Worm (Caenorhabditis elegans) whole organism, young adult: ENCODE results near the gene sre-3.
A peak's percentile ranks its signal among the peaks of the same experiment; 100 is the strongest.

Experiments
- B0336.3 ChIP-seq: fragments of 200-800 bp; sonication (Bioruptor generic); IDR thresholded peaks from 2 replicates; pipeline ENCODE4 v1.3.6; 2022; ENCODE audit warnings: missing genetic modification characterization, missing compliant biosample characterization
- F33H1.4 ChIP-seq: fragments of 200-800 bp; sonication (Bioruptor generic); IDR thresholded peaks from 2 replicates; pipeline ENCODE4 v1.3.6; 2022; ENCODE audit warnings: missing genetic modification reagents, missing genetic modification characterization, missing compliant biosample characterization
- K12H6.12 ChIP-seq: fragments of 200-800 bp; sonication (Bioruptor generic); optimal IDR thresholded peaks from 2 replicates; lab custom pipeline; 2018; ENCODE audit warnings: mild to moderate bottlenecking, missing genetic modification characterization, missing compliant biosample characterization
- T26A5.8 ChIP-seq: sonication (generic microtip); optimal IDR thresholded peaks from 2 replicates; lab custom pipeline; 2016; ENCODE audit warnings: missing genetic modification characterization, missing compliant biosample characterization
- Y53G8AR.9 ChIP-seq: fragments of 200-800 bp; sonication (Bioruptor generic); conservative IDR thresholded peaks from 2 replicates; pipeline ENCODE4 v1.3.6; 2022; ENCODE audit warnings: missing genetic modification reagents, missing genetic modification characterization, missing compliant biosample characterization
- ZK185.1 ChIP-seq: sonication (generic microtip); optimal IDR thresholded peaks from 2 replicates; lab custom pipeline; 2016; ENCODE audit warnings: mild to moderate bottlenecking, missing genetic modification characterization, missing compliant biosample characterization; ENCODE audit not compliant: poor library complexity, severe bottlenecking
- athp-1 ChIP-seq: sonication (generic microtip); optimal IDR thresholded peaks from 2 replicates; lab custom pipeline; 2017; ENCODE audit warnings: mild to moderate bottlenecking, missing genetic modification characterization, missing compliant biosample characterization
- attf-5 ChIP-seq: fragments of 200-800 bp; sonication (Bioruptor generic); optimal IDR thresholded peaks from 2 replicates; lab custom pipeline; 2018; ENCODE audit warnings: mild to moderate bottlenecking, missing genetic modification characterization, missing compliant biosample characterization
- cebp-1 ChIP-seq, 2 experiments: fragments of 200-800 bp in 1 of 2; sonication (Bioruptor generic) in 1 of 2; sonication (generic microtip) in 1 of 2; IDR thresholded peaks in 1 of 2; optimal IDR thresholded peaks in 1 of 2; 2 replicates each; pipeline versions ENCODE4 v1.3.6 to Lab custom; 2017 to 2022; ENCODE audit warnings: missing compliant biosample characterization in 2 of 2, missing genetic modification characterization in 2 of 2, mild to moderate bottlenecking in 1 of 2, missing genetic modification reagents in 1 of 2, moderate library complexity in 1 of 2
- ceh-27 ChIP-seq: fragments of 200-800 bp; sonication (Bioruptor generic); optimal IDR thresholded peaks from 2 replicates; lab custom pipeline; 2018; ENCODE audit warnings: mild to moderate bottlenecking, missing genetic modification characterization, moderate library complexity, missing compliant biosample characterization
- ceh-58 ChIP-seq: fragments of 200-800 bp; sonication (Bioruptor generic); IDR thresholded peaks from 2 replicates; pipeline ENCODE4 v1.3.6; 2022; ENCODE audit warnings: missing genetic modification characterization, missing compliant biosample characterization
- dox-1 ChIP-seq: fragments of 200-800 bp; sonication (Bioruptor generic); IDR thresholded peaks from 2 replicates; pipeline ENCODE4 v1.3.6; 2022; ENCODE audit warnings: missing genetic modification reagents, missing genetic modification characterization, missing compliant biosample characterization
- dpff-1 ChIP-seq: sonication (generic microtip); optimal IDR thresholded peaks from 2 replicates; lab custom pipeline; 2017; ENCODE audit warnings: mild to moderate bottlenecking, missing genetic modification characterization, missing compliant biosample characterization
- egrh-3 ChIP-seq: fragments of 200-800 bp; sonication (Bioruptor generic); IDR thresholded peaks from 2 replicates; pipeline ENCODE4 v1.3.6; 2022; ENCODE audit warnings: missing genetic modification reagents, missing genetic modification characterization, missing compliant biosample characterization
- ekl-4 ChIP-seq: fragments of 200-800 bp; sonication (Bioruptor generic); IDR thresholded peaks from 2 replicates; pipeline ENCODE4 v1.3.6; 2022; ENCODE audit warnings: missing genetic modification reagents, missing genetic modification characterization, missing compliant biosample characterization
- ets-4 ChIP-seq: fragments of 200-800 bp; sonication (Bioruptor generic); optimal IDR thresholded peaks from 2 replicates; lab custom pipeline; 2018; ENCODE audit warnings: mild to moderate bottlenecking, missing genetic modification characterization, missing compliant biosample characterization
- hmg-1.2 ChIP-seq: fragments of 200-800 bp; sonication (Bioruptor generic); IDR thresholded peaks from 2 replicates; pipeline ENCODE4 v1.3.6; 2022; ENCODE audit warnings: missing genetic modification reagents, missing genetic modification characterization, missing compliant biosample characterization
- hrde-1 ChIP-seq: sonication (generic microtip); optimal IDR thresholded peaks from 2 replicates; lab custom pipeline; 2016; ENCODE audit warnings: missing genetic modification characterization, mild to moderate bottlenecking, missing compliant biosample characterization, moderate library complexity, missing genotype, missing genetic modification reagents, borderline replicate concordance
- lag-1 ChIP-seq: fragments of 200-800 bp; sonication (Bioruptor generic); IDR thresholded peaks from 2 replicates; pipeline ENCODE4 v1.3.6; 2022; ENCODE audit warnings: missing genetic modification reagents, missing genetic modification characterization, missing compliant biosample characterization
- let-607 ChIP-seq, 2 experiments: fragments of 200-800 bp in 1 of 2; sonication (Bioruptor generic) in 1 of 2; sonication (generic microtip) in 1 of 2; optimal IDR thresholded peaks; 2 replicates each; lab custom pipeline; 2016 to 2018; ENCODE audit warnings: mild to moderate bottlenecking in 2 of 2, missing compliant biosample characterization in 2 of 2, missing genetic modification characterization in 2 of 2, moderate library complexity in 2 of 2, missing genotype in 1 of 2
- lin-26 ChIP-seq: fragments of 200-800 bp; sonication (Bioruptor generic); IDR thresholded peaks from 2 replicates; pipeline ENCODE4 v1.3.6; 2022; ENCODE audit warnings: missing genetic modification reagents, missing genetic modification characterization, missing compliant biosample characterization
- lin-40 ChIP-seq: sonication (generic microtip); optimal IDR thresholded peaks from 2 replicates; lab custom pipeline; 2016; ENCODE audit warnings: missing genetic modification characterization, mild to moderate bottlenecking, missing compliant biosample characterization, missing genotype, missing genetic modification reagents
- madf-10 ChIP-seq: sonication (generic microtip); optimal IDR thresholded peaks from 2 replicates; lab custom pipeline; 2016; ENCODE audit warnings: mild to moderate bottlenecking, missing genetic modification characterization, missing compliant biosample characterization
- mcd-1 ChIP-seq: fragments of 200-800 bp; sonication (Bioruptor generic); IDR thresholded peaks from 2 replicates; pipeline ENCODE4 v1.3.6; 2022; ENCODE audit warnings: missing genetic modification reagents, missing genetic modification characterization, missing compliant biosample characterization
- mes-4 ChIP-seq: sonication (generic microtip); optimal IDR thresholded peaks from 2 replicates; lab custom pipeline; 2016; ENCODE audit warnings: missing genotype, missing genetic modification characterization, missing compliant biosample characterization
- nfya-2 ChIP-seq: fragments of 200-800 bp; sonication (Bioruptor generic); IDR thresholded peaks from 2 replicates; pipeline ENCODE4 v1.3.6; 2022; ENCODE audit warnings: missing genetic modification reagents, missing genetic modification characterization, missing compliant biosample characterization
- nfyb-1 ChIP-seq: fragments of 200-800 bp; sonication (Bioruptor generic); IDR thresholded peaks from 2 replicates; pipeline ENCODE4 v1.3.6; 2022; ENCODE audit warnings: missing genetic modification reagents, missing genetic modification characterization, missing compliant biosample characterization
- nhr-80 ChIP-seq: sonication (generic microtip); optimal IDR thresholded peaks from 2 replicates; lab custom pipeline; 2016; ENCODE audit warnings: missing genetic modification characterization, missing compliant biosample characterization
- nhr-90 ChIP-seq: sonication (generic microtip); optimal IDR thresholded peaks from 2 replicates; lab custom pipeline; 2016; ENCODE audit warnings: missing genotype, mild to moderate bottlenecking, missing genetic modification characterization, missing compliant biosample characterization
- pbrm-1 ChIP-seq: fragments of 200-800 bp; sonication (Bioruptor generic); IDR thresholded peaks from 2 replicates; pipeline ENCODE4 v1.3.6; 2022; ENCODE audit warnings: missing genetic modification reagents, missing genetic modification characterization, missing compliant biosample characterization
- pha-4 ChIP-seq: fragments of 150-350 bp; sonication (generic microtip); optimal IDR thresholded peaks from 2 replicates; lab custom pipeline; 2014; ENCODE audit warnings: missing biosample characterization, missing genetic modification reagents, missing genetic modification characterization
- sdz-38 ChIP-seq: sonication (generic microtip); optimal IDR thresholded peaks from 2 replicates; lab custom pipeline; 2016; ENCODE audit warnings: missing genotype, missing genetic modification characterization, missing compliant biosample characterization
- snpc-1.3 ChIP-seq: sonication (generic microtip); optimal IDR thresholded peaks from 2 replicates; lab custom pipeline; 2017; ENCODE audit warnings: missing genetic modification characterization, mild to moderate bottlenecking, missing compliant biosample characterization, antibody characterized with exemption, moderate library complexity, missing genotype, missing genetic modification reagents; ENCODE audit not compliant: insufficient read depth
- snpc-3.4 ChIP-seq: sonication (generic microtip); optimal IDR thresholded peaks from 2 replicates; lab custom pipeline; 2017; ENCODE audit warnings: missing genetic modification characterization, mild to moderate bottlenecking, missing compliant biosample characterization, antibody characterized with exemption, moderate library complexity, missing genotype, missing genetic modification reagents
- snpc-4 ChIP-seq, 5 experiments: fragments of 150-350 bp in 1 of 5; sonication (generic microtip) in 4 of 5; optimal IDR thresholded peaks; 2 replicates each; lab custom pipeline; 2014 to 2018; ENCODE audit warnings: missing genetic modification characterization in 5 of 5, missing biosample characterization in 3 of 5, antibody characterized with exemption in 2 of 5, mild to moderate bottlenecking in 2 of 5, missing compliant biosample characterization in 2 of 5, missing genotype in 2 of 5, moderate library complexity in 2 of 5, missing genetic modification reagents in 1 of 5
- tbp1 ChIP-seq: fragments of 200-800 bp; sonication (Bioruptor generic); optimal IDR thresholded peaks from 2 replicates; lab custom pipeline; 2018; ENCODE audit warnings: mild to moderate bottlenecking, missing genetic modification characterization, missing compliant biosample characterization
- tbx-9 ChIP-seq: sonication (generic microtip); optimal IDR thresholded peaks from 2 replicates; lab custom pipeline; 2016; ENCODE audit warnings: borderline replicate concordance, missing genetic modification characterization, inconsistent platforms, missing compliant biosample characterization
- ztf-18 ChIP-seq: sonication (generic microtip); optimal IDR thresholded peaks from 2 replicates; lab custom pipeline; 2016; ENCODE audit warnings: missing genotype, mild to moderate bottlenecking, missing genetic modification characterization, missing compliant biosample characterization
- ztf-26 ChIP-seq: sonication (generic microtip); optimal IDR thresholded peaks from 2 replicates; lab custom pipeline; 2017; ENCODE audit warnings: missing genetic modification characterization, missing compliant biosample characterization

Gene sre-3

ce11 chrII:7390335-7390734 is 4.8 kb downstream of the sre-3 start:
- TF ChIP-seq T26A5.8 (tag; lab: Kevin White, UChicago) (no peak), mes-4 (tag; lab: Kevin White, UChicago) (no peak), lin-26 (0 out of 2 replicates have a peak, but pooled peaks have one; percentile 44), F33H1.4 (GFP tag; lab: Robert Waterston, UW) (no peak)

- TF ChIP-seq lin-40 (tag; lab: Kevin White, UChicago), result peak; percentile 28
- peak; percentile 35; the same call in 1 of the 2 replicates for TF ChIP-seq mcd-1 (GFP tag; lab: Robert Waterston, UW)
- peak; percentile 65; the same call in 1 of the 2 replicates for TF ChIP-seq B0336.3 (GFP tag; lab: Robert Waterston, UW)
- TF ChIP-seq dpff-1 (tag; lab: Kevin White, UChicago), result no peak
- TF ChIP-seq attf-5 (GFP tag; lab: Kevin White, UChicago), result peak; percentile 80
- peak; percentile 21 for TF ChIP-seq ZK185.1 (tag; lab: Kevin White, UChicago)
- no peak for TF ChIP-seq pha-4 (tag; lab: Kevin White, UChicago)
- TF ChIP-seq ekl-4 (GFP tag; lab: Robert Waterston, UW), result 0 out of 2 replicates have a peak, but pooled peaks have one; percentile 50
- peak; percentile 86 for TF ChIP-seq nhr-80 (tag; lab: Kevin White, UChicago)
- peak; percentile 39; the same call in 1 of the 2 replicates for TF ChIP-seq pbrm-1
- TF ChIP-seq athp-1 (tag; lab: Kevin White, UChicago), result no peak
- TF ChIP-seq nfyb-1 (GFP tag; lab: Robert Waterston, UW), result 0 out of 2 replicates have a peak, but pooled peaks have one; percentile 46
- 0 out of 2 replicates have a peak, but pooled peaks have one; percentile 48 for TF ChIP-seq Y53G8AR.9 (GFP tag; lab: Robert Waterston, UW)
- peak; percentile 36 for TF ChIP-seq snpc-4 (GFP tag; optimal IDR thresholded peaks at IDR 0.05; lab: Kevin White, UChicago)
- peak in 1 of 4 experiments; percentile 24 for TF ChIP-seq snpc-4 (tag; optimal IDR thresholded peaks at IDR 0.05; lab: Kevin White, UChicago)
- TF ChIP-seq hmg-1.2, result peak; percentile 64; the same call in 1 of the 2 replicates
- TF ChIP-seq ceh-27 (GFP tag; lab: Kevin White, UChicago), result peak; percentile 61
- no peak for TF ChIP-seq sdz-38 (tag; lab: Kevin White, UChicago)
- peak; percentile 25 for TF ChIP-seq ets-4 (GFP tag; lab: Kevin White, UChicago)
- peak; percentile 9 for TF ChIP-seq nhr-90 (tag; lab: Kevin White, UChicago)
- peak; percentile 25 for TF ChIP-seq ztf-26 (tag; lab: Kevin White, UChicago)
- TF ChIP-seq cebp-1 (GFP tag; IDR thresholded peaks at IDR 0.05; lab: Robert Waterston, UW), result peak; percentile 97
- TF ChIP-seq cebp-1 (tag; optimal IDR thresholded peaks at IDR 0.05; lab: Kevin White, UChicago), result peak; percentile 99
- peak; percentile 2 for TF ChIP-seq ztf-18 (tag; lab: Kevin White, UChicago)
- TF ChIP-seq tbp1 (GFP tag; lab: Kevin White, UChicago), result no peak
These were observed 6.6 kb downstream of the sre-3 start for ce11 chrII:7392052-7392694.

- TF ChIP-seq dox-1 (GFP tag; lab: Robert Waterston, UW), result peak; percentile 22; the same call in 1 of the 2 replicates
- no peak for TF ChIP-seq egrh-3 (GFP tag; lab: Robert Waterston, UW)
These were observed 7.9 kb downstream of the sre-3 start for ce11 chrII:7393393-7393792.

ce11 chrII:7393922-7394689 is 8.6 kb downstream of the sre-3 start:
- TF ChIP-seq madf-10 (no peak), nfya-2 (GFP tag; lab: Robert Waterston, UW) (no peak), tbp1 (GFP tag; lab: Kevin White, UChicago) (no peak), ceh-58 (no peak), lag-1 (GFP tag; lab: Robert Waterston, UW) (no peak), snpc-1.3 (tag; lab: Kevin White, UChicago) (no peak), hrde-1 (no peak), snpc-3.4 (tag; lab: Kevin White, UChicago) (peak; percentile 42), tbx-9 (tag; lab: Kevin White, UChicago) (no peak), K12H6.12 (tag; lab: Kevin White, UChicago) (no peak), cebp-1 (GFP tag; IDR thresholded peaks at IDR 0.05; lab: Robert Waterston, UW) (no peak), cebp-1 (tag; optimal IDR thresholded peaks at IDR 0.05; lab: Kevin White, UChicago) (peak; percentile 3), let-607 (tag; optimal IDR thresholded peaks at IDR 0.05; lab: Kevin White, UChicago) (no peak)
